Worm (Caenorhabditis elegans) whole organism, L4/young adult: Measurements from ENCODE around the gene sdz-4.
"Not testable (repeated sequence)": the region's sequence is repeated elsewhere in the genome, so short reads cannot be mapped to it uniquely, and the experiment has no call there.

ENCODE experiments used
- W03F9.2 ChIP-seq: fragments of 150-350 bp; optimal IDR thresholded peaks from 2 replicates; lab custom pipeline; 2014; ENCODE audit warnings: missing biosample characterization, missing genetic modification characterization
- dao-5 ChIP-seq: sonication (generic microtip); optimal IDR thresholded peaks from 2 replicates; lab custom pipeline; 2016; ENCODE audit warnings: missing genotype, missing genetic modification characterization, moderate library complexity, missing compliant biosample characterization
- him-1 ChIP-seq: sonication (generic microtip); optimal IDR thresholded peaks from 2 replicates; lab custom pipeline; 2016; ENCODE audit warnings: missing genotype, missing genetic modification reagents, missing genetic modification characterization, missing compliant biosample characterization

sdz-4 gene

ce11 chrII:979135-979534 is 20.4 kb downstream of the sdz-4 start, which contains the start of the genes fbxc-17 and fbxc-15:
Gene fbxc-17, minus strand, starts transcription at chrII:979235.
Gene fbxc-15, plus strand, starts transcription at chrII:979423.
- no peak for TF ChIP-seq him-1

- no peak for TF ChIP-seq him-1
- no peak for TF ChIP-seq dao-5
- no peak for TF ChIP-seq W03F9.2 (tag; lab: Kevin White, UChicago)
Observed at ce11 chrII:982842-983241, 24.1 kb downstream of the sdz-4 start, which contains the start of gene srh-274. Gene srh-274, plus strand, starts transcription at chrII:983142.

- not testable (repeated sequence) for TF ChIP-seq dao-5; W03F9.2 (tag; lab: Kevin White, UChicago); him-1
Observed at ce11 chrII:985703-986102, 27.0 kb downstream of the sdz-4 start, which contains the start of gene fbxc-40. Gene fbxc-40, plus strand, starts transcription at chrII:986003.

ce11 chrII:988437-988836 is 29.7 kb downstream of the sdz-4 start, which contains the start of gene fbxc-39:
Gene fbxc-39, plus strand, starts transcription at chrII:988737.
- no peak for TF ChIP-seq dao-5
- no peak for TF ChIP-seq W03F9.2 (tag; lab: Kevin White, UChicago)
- no peak for TF ChIP-seq him-1

ce11 chrII:991300-991699 is 32.6 kb downstream of the sdz-4 start, which contains the start of gene fbxc-42:
Gene fbxc-42, plus strand, starts transcription at chrII:991600.
- TF ChIP-seq dao-5 (no peak), him-1 (no peak), W03F9.2 (tag; lab: Kevin White, UChicago) (no peak)

- TF ChIP-seq dao-5; W03F9.2 (tag; lab: Kevin White, UChicago); him-1: not testable (repeated sequence)
Observed at ce11 chrII:994231-994630, 35.5 kb downstream of the sdz-4 start, which contains the start of gene F45D11.7. Gene F45D11.7, plus strand, starts transcription at chrII:994531.

ce11 chrII:996112-996511 is 37.4 kb downstream of the sdz-4 start, which contains the start of gene F45D11.11:
Gene F45D11.11, minus strand, starts transcription at chrII:996212.
- TF ChIP-seq dao-5; him-1; W03F9.2 (tag; lab: Kevin White, UChicago): not testable (repeated sequence)

- TF ChIP-seq W03F9.2 (tag; lab: Kevin White, UChicago) (no peak), dao-5 (no peak), him-1 (no peak)
Observed at ce11 chrII:999493-999892, 40.8 kb downstream of the sdz-4 start, which contains the start of gene fbxb-29. Gene fbxb-29, minus strand, starts transcription at chrII:999593.

- TF ChIP-seq W03F9.2 (tag; lab: Kevin White, UChicago) (no peak), dao-5 (no peak), him-1 (no peak)
Observed at ce11 chrII:1001351-1001750, 42.6 kb downstream of the sdz-4 start, which contains the start of the genes fbxb-30 and F45D11.5. Gene fbxb-30, minus strand, starts transcription at chrII:1001451. Gene F45D11.5, plus strand, starts transcription at chrII:1001702.

- not testable (repeated sequence) for TF ChIP-seq dao-5; him-1; W03F9.2 (tag; lab: Kevin White, UChicago)
Observed at ce11 chrII:1006375-1006774, 47.7 kb downstream of the sdz-4 start, which contains the start of gene F45D11.14. Gene F45D11.14, minus strand, starts transcription at chrII:1006475.
